Fruit fly (Drosophila melanogaster) whole organism, adult: ENCODE measurements around the gene CG11438.

Experiments used
- CG11617 ChIP-seq: fragments of 200-800 bp; sonication (Bioruptor generic); optimal IDR thresholded peaks from 2 replicates; lab custom pipeline; 2017; ENCODE audit warnings: mild to moderate bottlenecking, missing biosample characterization, missing genetic modification reagents, missing genetic modification characterization
- CG12768 ChIP-seq: fragments of 200-800 bp; sonication (Bioruptor generic); optimal IDR thresholded peaks from 2 replicates; lab custom pipeline; 2017; ENCODE audit warnings: missing biosample characterization, missing genetic modification characterization, mild to moderate bottlenecking, moderate library complexity, missing genetic modification reagents
- CG33017 ChIP-seq: fragments of 200-800 bp; sonication (Bioruptor generic); optimal IDR thresholded peaks from 2 replicates; lab custom pipeline; 2018; ENCODE audit warnings: missing biosample characterization, mild to moderate bottlenecking, missing genetic modification characterization, moderate library complexity
- CG7045 ChIP-seq: fragments of 200-800 bp; sonication (Bioruptor generic); optimal IDR thresholded peaks from 2 replicates; lab custom pipeline; 2017; ENCODE audit warnings: missing biosample characterization, mild to moderate bottlenecking, missing genetic modification characterization
- CG7101 ChIP-seq: fragments of 200-800 bp; sonication (Bioruptor generic); optimal IDR thresholded peaks from 2 replicates; lab custom pipeline; 2018; ENCODE audit warnings: missing biosample characterization, mild to moderate bottlenecking, missing genetic modification characterization, moderate library complexity
- Crg-1 ChIP-seq: fragments of 200-800 bp; sonication (Bioruptor generic); optimal IDR thresholded peaks from 2 replicates; lab custom pipeline; 2016; ENCODE audit warnings: missing biosample characterization, missing genetic modification characterization
- Mnt ChIP-seq: fragments of 200-800 bp; sonication (Bioruptor generic); optimal IDR thresholded peaks from 2 replicates; lab custom pipeline; 2016; ENCODE audit warnings: missing biosample characterization, mild to moderate bottlenecking, missing genetic modification characterization
- bab1 ChIP-seq: fragments of 200-800 bp; sonication (Bioruptor generic); optimal IDR thresholded peaks from 3 replicates; lab custom pipeline; 2019; ENCODE audit warnings: missing biosample characterization, mild to moderate bottlenecking, missing genetic modification characterization, moderate library complexity
- cnc ChIP-seq, 2 experiments: fragments of >200 bp; optimal IDR thresholded peaks; 2 replicates each; lab custom pipeline; 2017
- kay ChIP-seq: fragments of 200-800 bp; sonication (Bioruptor generic); peaks from one replicate; lab custom pipeline; 2016; ENCODE audit warnings: missing biosample characterization, missing genetic modification characterization, borderline replicate concordance
- ovo ChIP-seq: fragments of 200-800 bp; sonication (Bioruptor generic); optimal IDR thresholded peaks from 2 replicates; lab custom pipeline; 2016; ENCODE audit warnings: missing biosample characterization, missing genetic modification characterization

DNA sequence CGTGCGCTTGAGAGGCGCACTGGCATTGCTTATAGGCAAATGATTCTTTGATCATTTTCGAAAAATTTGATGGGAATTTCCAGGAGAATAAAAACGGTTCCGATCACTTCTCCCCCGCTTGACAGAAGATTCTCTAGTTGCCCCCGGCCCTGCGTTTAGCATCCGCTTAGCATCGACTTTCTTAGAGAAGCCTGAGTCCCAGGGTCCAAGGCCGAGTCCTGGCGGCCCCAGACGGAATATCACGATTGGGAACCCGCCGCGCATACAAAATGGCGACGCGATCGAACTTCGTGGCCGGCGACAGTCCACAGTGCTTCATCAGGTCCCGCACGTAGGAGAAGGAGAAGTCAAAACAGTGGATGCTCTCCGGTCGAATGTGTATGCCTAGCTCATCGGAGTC is 38.3 kb downstream of the CG11438 start, which contains the start of gene CG43331:
- no peak for TF ChIP-seq CG33017
- no peak for TF ChIP-seq CG7101 (tag; lab: Kevin White, UChicago)
- TF ChIP-seq kay (GFP tag; lab: Kevin White, UChicago), result no peak
- TF ChIP-seq CG12768, result no peak
- no peak for TF ChIP-seq CG7045 (GFP tag; lab: Kevin White, UChicago)
- no peak for TF ChIP-seq Mnt (GFP tag; lab: Kevin White, UChicago)
- no peak for TF ChIP-seq CG11617 (GFP tag; lab: Kevin White, UChicago)
- no peak for TF ChIP-seq ovo (GFP tag; lab: Kevin White, UChicago)
- no peak for TF ChIP-seq cnc (optimal IDR thresholded peaks at IDR 0.05; lab: Kevin White, UChicago)
- TF ChIP-seq Crg-1 (GFP tag; lab: Kevin White, UChicago), result no peak
- TF ChIP-seq bab1 (GFP tag; lab: Kevin White, UChicago), result no peak
